Worm (Caenorhabditis elegans) whole organism, L3 larva: Measurements from ENCODE around the gene clec-158.

ENCODE experiments used
- R02D3.7 ChIP-seq: fragments of 150-350 bp; optimal IDR thresholded peaks from 2 replicates; lab custom pipeline; 2014; ENCODE audit warnings: missing biosample characterization, missing genetic modification characterization
- ZK546.5 ChIP-seq: sonication (generic microtip); optimal IDR thresholded peaks from 2 replicates; lab custom pipeline; 2017; ENCODE audit warnings: missing biosample characterization, missing genetic modification characterization
- aly-2 ChIP-seq: fragments of 150-350 bp; optimal IDR thresholded peaks from 2 replicates; lab custom pipeline; 2014; ENCODE audit warnings: missing biosample characterization, missing genetic modification characterization
- ama-1 ChIP-seq: fragments of 150-350 bp; optimal IDR thresholded peaks from 2 replicates; lab custom pipeline; 2018
- ceh-16 ChIP-seq: sonication (generic microtip); optimal IDR thresholded peaks from 2 replicates; lab custom pipeline; 2017; ENCODE audit warnings: missing biosample characterization, missing genetic modification characterization
- ceh-82 ChIP-seq: fragments of 150-350 bp; optimal IDR thresholded peaks from 2 replicates; lab custom pipeline; 2014; ENCODE audit warnings: missing biosample characterization, missing genetic modification characterization
- ceh-9 ChIP-seq: sonication (generic microtip); optimal IDR thresholded peaks from 2 replicates; lab custom pipeline; 2018; ENCODE audit warnings: missing biosample characterization, missing genetic modification characterization
- daf-12 ChIP-seq: fragments of 150-350 bp; optimal IDR thresholded peaks from 2 replicates; lab custom pipeline; 2014; ENCODE audit warnings: missing biosample characterization, missing genetic modification reagents, missing genetic modification characterization
- egl-27 ChIP-seq: sonication (generic microtip); optimal IDR thresholded peaks from 4 replicates; lab custom pipeline; 2017; ENCODE audit warnings: missing biosample characterization, missing genetic modification reagents, missing genetic modification characterization
- egl-5 ChIP-seq: fragments of 150-350 bp; optimal IDR thresholded peaks from 2 replicates; lab custom pipeline; 2017; ENCODE audit warnings: missing biosample characterization, missing genetic modification reagents, missing genetic modification characterization, inconsistent platforms
- elt-1 ChIP-seq: fragments of 150-350 bp; optimal IDR thresholded peaks from 2 replicates; lab custom pipeline; 2014; ENCODE audit warnings: missing biosample characterization, missing genetic modification characterization
- elt-2 ChIP-seq: sonication (generic microtip); optimal IDR thresholded peaks from 2 replicates; lab custom pipeline; 2016; ENCODE audit warnings: missing genetic modification reagents, mild to moderate bottlenecking, missing genetic modification characterization, missing compliant biosample characterization
- eor-1 ChIP-seq, 2 experiments: fragments of 150-350 bp; optimal IDR thresholded peaks; 2 replicates each; lab custom pipeline; 2014 to 2018; ENCODE audit warnings: missing biosample characterization in 2 of 2, missing genetic modification characterization in 2 of 2
- fkh-2 ChIP-seq: fragments of 150-350 bp; optimal IDR thresholded peaks from 2 replicates; lab custom pipeline; 2014; ENCODE audit warnings: missing biosample characterization, missing genetic modification reagents, missing genetic modification characterization
- fos-1 ChIP-seq: fragments of 150-350 bp; optimal IDR thresholded peaks from 2 replicates; lab custom pipeline; 2014; ENCODE audit warnings: missing biosample characterization, missing genetic modification characterization
- hmg-11 ChIP-seq: sonication (generic microtip); optimal IDR thresholded peaks from 2 replicates; lab custom pipeline; 2016; ENCODE audit warnings: missing genetic modification characterization, missing compliant biosample characterization
- jun-1 ChIP-seq: fragments of 150-350 bp; optimal IDR thresholded peaks from 2 replicates; lab custom pipeline; 2014; ENCODE audit warnings: missing biosample characterization, missing genetic modification reagents, missing genetic modification characterization
- lin-15B ChIP-seq: fragments of 150-350 bp; optimal IDR thresholded peaks from 2 replicates; lab custom pipeline; 2014; ENCODE audit warnings: missing biosample characterization, missing genetic modification characterization
- lin-39 ChIP-seq: fragments of 150-350 bp; optimal IDR thresholded peaks from 2 replicates; lab custom pipeline; 2018; ENCODE audit warnings: missing biosample characterization, missing genetic modification reagents, missing genetic modification characterization
- lsy-12 ChIP-seq: sonication (generic microtip); optimal IDR thresholded peaks from 2 replicates; lab custom pipeline; 2016; ENCODE audit warnings: mild to moderate bottlenecking, missing genetic modification characterization, missing compliant biosample characterization
- mdl-1 ChIP-seq: fragments of 150-350 bp; optimal IDR thresholded peaks from 2 replicates; lab custom pipeline; 2014; ENCODE audit warnings: missing biosample characterization, missing genetic modification characterization
- mml-1 ChIP-seq: fragments of 150-350 bp; sonication (generic microtip); optimal IDR thresholded peaks from 3 replicates; lab custom pipeline; 2014; ENCODE audit warnings: missing biosample characterization, missing genetic modification characterization
- nfya-1 ChIP-seq: sonication (generic microtip); optimal IDR thresholded peaks from 2 replicates; lab custom pipeline; 2017; ENCODE audit warnings: missing genetic modification characterization, mild to moderate bottlenecking, missing compliant biosample characterization, antibody characterized with exemption, moderate library complexity; ENCODE audit not compliant: insufficient read depth
- nhr-11 ChIP-seq: fragments of 150-350 bp; optimal IDR thresholded peaks from 2 replicates; lab custom pipeline; 2014; ENCODE audit warnings: missing biosample characterization, missing genetic modification characterization
- nhr-12 ChIP-seq: fragments of 150-350 bp; optimal IDR thresholded peaks from 2 replicates; lab custom pipeline; 2014; ENCODE audit warnings: missing biosample characterization, missing genetic modification characterization
- nhr-23 ChIP-seq: fragments of 150-350 bp; optimal IDR thresholded peaks from 2 replicates; lab custom pipeline; 2014; ENCODE audit warnings: missing biosample characterization, missing genetic modification reagents, missing genetic modification characterization
- nhr-237 ChIP-seq: fragments of 150-350 bp; optimal IDR thresholded peaks from 2 replicates; lab custom pipeline; 2014; ENCODE audit warnings: missing biosample characterization, missing genetic modification characterization
- nhr-25 ChIP-seq: sonication (generic microtip); optimal IDR thresholded peaks from 2 replicates; lab custom pipeline; 2017; ENCODE audit warnings: missing biosample characterization, missing genetic modification characterization
- nhr-28 ChIP-seq: fragments of 150-350 bp; optimal IDR thresholded peaks from 2 replicates; lab custom pipeline; 2014; ENCODE audit warnings: missing biosample characterization, missing genetic modification characterization
- nhr-43 ChIP-seq: sonication (generic microtip); optimal IDR thresholded peaks from 2 replicates; lab custom pipeline; 2016; ENCODE audit warnings: mild to moderate bottlenecking, missing genetic modification characterization, missing compliant biosample characterization; ENCODE audit not compliant: poor library complexity, severe bottlenecking
- nhr-76 ChIP-seq: fragments of 150-350 bp; sonication (generic microtip); optimal IDR thresholded peaks from 5 replicates; lab custom pipeline; 2014; ENCODE audit warnings: missing biosample characterization, missing genetic modification characterization
- nhr-77 ChIP-seq: fragments of 150-350 bp; optimal IDR thresholded peaks from 2 replicates; lab custom pipeline; 2014; ENCODE audit warnings: missing biosample characterization, missing genetic modification characterization
- pha-4 ChIP-seq: fragments of 150-350 bp; optimal IDR thresholded peaks from 2 replicates; lab custom pipeline; 2014; ENCODE audit warnings: missing biosample characterization, missing genetic modification reagents, missing genetic modification characterization
- pqm-1 ChIP-seq: fragments of 150-350 bp; optimal IDR thresholded peaks from 2 replicates; lab custom pipeline; 2017; ENCODE audit warnings: missing biosample characterization, missing genetic modification characterization, inconsistent platforms
- sea-2 ChIP-seq: fragments of 150-350 bp; sonication (generic microtip); optimal IDR thresholded peaks from 4 replicates; lab custom pipeline; 2014; ENCODE audit warnings: missing biosample characterization, missing genetic modification reagents, missing genetic modification characterization
- snpc-4 ChIP-seq: fragments of 150-350 bp; optimal IDR thresholded peaks from 2 replicates; lab custom pipeline; 2014; ENCODE audit warnings: missing biosample characterization, missing genetic modification characterization
- tbx-2 ChIP-seq: sonication (generic microtip); optimal IDR thresholded peaks from 2 replicates; lab custom pipeline; 2016; ENCODE audit warnings: mild to moderate bottlenecking, missing genetic modification characterization, missing compliant biosample characterization
- unc-39 ChIP-seq: sonication (generic microtip); optimal IDR thresholded peaks from 4 replicates; lab custom pipeline; 2017; ENCODE audit warnings: missing biosample characterization, missing genetic modification characterization
- unc-62 ChIP-seq: fragments of 150-350 bp; sonication (generic microtip); optimal IDR thresholded peaks from 4 replicates; lab custom pipeline; 2014; ENCODE audit warnings: missing biosample characterization, missing genetic modification reagents, missing genetic modification characterization
- zag-1 ChIP-seq: fragments of 150-350 bp; optimal IDR thresholded peaks from 2 replicates; lab custom pipeline; 2014; ENCODE audit warnings: missing biosample characterization, missing genetic modification characterization
- ztf-11 ChIP-seq: fragments of 150-350 bp; optimal IDR thresholded peaks from 2 replicates; lab custom pipeline; 2014; ENCODE audit warnings: missing biosample characterization, missing genetic modification characterization

clec-158 gene

DNA sequence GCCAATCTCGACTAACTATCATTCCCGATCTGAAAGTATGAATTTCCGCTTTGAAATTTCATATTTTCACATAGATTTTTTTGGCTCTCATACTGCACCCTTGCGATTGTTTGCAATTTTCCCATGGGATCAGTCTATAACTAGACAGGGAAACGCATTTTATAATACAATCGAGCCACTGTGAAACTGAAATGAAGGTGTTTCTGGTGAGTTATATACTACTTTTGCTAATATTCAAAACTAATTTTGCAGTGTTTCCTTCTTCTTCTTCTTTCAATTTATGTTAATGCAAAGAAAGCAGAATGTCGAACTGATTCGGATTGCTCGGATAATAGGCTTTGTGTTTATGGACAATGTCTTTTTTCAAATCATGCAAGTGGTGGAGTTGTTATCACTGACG lies 26.5 kb upstream of the clec-158 start:
- TF ChIP-seq ceh-9: no peak
- no peak for TF ChIP-seq lsy-12 (tag; lab: Kevin White, UChicago)
- TF ChIP-seq tbx-2 (tag; lab: Kevin White, UChicago): no peak
- no peak for TF ChIP-seq ZK546.5 (tag; lab: Kevin White, UChicago)
- no peak for TF ChIP-seq nhr-237 (tag; lab: Kevin White, UChicago)

- TF ChIP-seq zag-1 (tag; lab: Kevin White, UChicago) (no peak), ceh-82 (tag; lab: Kevin White, UChicago) (no peak), jun-1 (tag; lab: Kevin White, UChicago) (no peak), ceh-16 (tag; lab: Kevin White, UChicago) (no peak), ZK546.5 (tag; lab: Kevin White, UChicago) (no peak)
- TF ChIP-seq, all 47 proteins: peak for 0
Measured at ce11 chrIII:6884203-6884602, 24.8 kb upstream of the clec-158 start, which contains the start of gene med-2. med-2 (plus strand) TSS chrIII:6884503.

DNA sequence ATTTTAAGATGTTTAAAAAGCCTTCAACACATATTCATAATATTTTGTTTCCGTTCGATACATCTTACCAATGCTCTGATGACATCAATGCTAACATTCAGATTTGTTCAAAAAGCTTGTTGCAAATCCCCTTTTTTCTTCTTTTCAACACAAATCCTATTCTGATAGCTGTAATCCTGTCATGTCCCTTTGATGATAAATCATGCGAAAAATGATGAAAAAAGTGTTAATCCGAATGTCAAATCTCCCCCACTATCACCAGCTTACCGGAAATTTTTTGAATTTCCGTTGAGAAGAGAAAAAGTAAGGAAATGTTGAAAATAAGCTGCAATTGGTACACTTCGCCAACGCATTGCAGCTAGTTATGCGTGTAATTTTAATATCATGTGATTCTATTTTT lies 22.4 kb upstream of the clec-158 start:
- no peak for TF ChIP-seq aly-2 (tag; lab: Kevin White, UChicago)
- TF ChIP-seq zag-1 (tag; lab: Kevin White, UChicago): no peak
- no peak for TF ChIP-seq nhr-23 (tag; lab: Kevin White, UChicago)
- no peak for TF ChIP-seq R02D3.7 (tag; lab: Kevin White, UChicago)
- TF ChIP-seq pqm-1 (tag; lab: Kevin White, UChicago): no peak
- TF ChIP-seq tbx-2 (tag; lab: Kevin White, UChicago): no peak
- TF ChIP-seq fkh-2 (tag; lab: Kevin White, UChicago): no peak
- TF ChIP-seq egl-5: no peak
- TF ChIP-seq nhr-28 (tag; lab: Kevin White, UChicago): no peak
- TF ChIP-seq nhr-76 (tag; lab: Kevin White, UChicago): no peak
- no peak for TF ChIP-seq unc-62
- no peak for TF ChIP-seq lin-39 (tag; lab: Kevin White, UChicago)
- TF ChIP-seq ztf-11: no peak
- TF ChIP-seq lin-15B (tag; lab: Kevin White, UChicago): no peak
- TF ChIP-seq hmg-11: no peak
- no peak for TF ChIP-seq nhr-77 (tag; lab: Kevin White, UChicago)
- TF ChIP-seq ZK546.5 (tag; lab: Kevin White, UChicago): no peak
- TF ChIP-seq ceh-16 (tag; lab: Kevin White, UChicago): no peak
- TF ChIP-seq fos-1: no peak

DNA sequence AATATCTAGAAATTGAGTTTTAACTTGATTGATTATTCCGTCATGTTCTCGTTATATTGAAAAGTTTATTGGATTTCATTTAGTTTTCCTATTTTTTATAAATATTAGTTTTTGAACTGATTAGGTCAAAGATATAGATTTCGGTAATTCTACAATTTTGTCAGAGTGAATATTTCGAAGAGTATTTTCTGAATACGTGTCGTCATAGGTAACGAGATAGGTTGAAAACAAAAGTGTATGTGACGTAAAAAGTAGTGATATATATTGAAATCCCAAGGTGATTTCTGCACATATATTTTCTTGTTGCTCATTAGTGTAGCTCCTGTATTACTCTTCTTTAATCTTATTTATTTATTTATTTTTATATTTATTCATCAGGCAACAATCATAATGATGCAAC lies 21.4 kb upstream of the clec-158 start, which contains the start of gene K04C2.7:
Gene K04C2.7 (plus strand): TSS at position 301 of the 400 bp plus-strand sequence.
- TF ChIP-seq elt-2 (tag; lab: Kevin White, UChicago) (no peak), ceh-82 (tag; lab: Kevin White, UChicago) (no peak), fkh-2 (tag; lab: Kevin White, UChicago) (no peak), R02D3.7 (tag; lab: Kevin White, UChicago) (no peak), nhr-23 (tag; lab: Kevin White, UChicago) (no peak), aly-2 (tag; lab: Kevin White, UChicago) (no peak), nfya-1 (tag; lab: Kevin White, UChicago) (no peak), daf-12 (tag; lab: Kevin White, UChicago) (no peak), sea-2 (GFP tag; lab: Kevin White, UChicago) (no peak), nhr-76 (tag; lab: Kevin White, UChicago) (no peak), egl-5 (no peak), nhr-11 (no peak), unc-62 (no peak)

- TF ChIP-seq nhr-28 (tag; lab: Kevin White, UChicago): no peak
- no peak for TF ChIP-seq aly-2 (tag; lab: Kevin White, UChicago)
- TF ChIP-seq lin-39 (tag; lab: Kevin White, UChicago): no peak
- TF ChIP-seq ama-1 (lab: Kevin White, UChicago): no peak
- no peak for TF ChIP-seq elt-2 (tag; lab: Kevin White, UChicago)
- TF ChIP-seq unc-39 (tag; lab: Kevin White, UChicago): no peak
- TF ChIP-seq mdl-1 (tag; lab: Kevin White, UChicago): no peak
- no peak for TF ChIP-seq nhr-25 (tag; lab: Kevin White, UChicago)
- no peak for TF ChIP-seq snpc-4
- no peak for TF ChIP-seq lin-15B (tag; lab: Kevin White, UChicago)
- no peak for TF ChIP-seq lsy-12 (tag; lab: Kevin White, UChicago)
- TF ChIP-seq eor-1 (tag; optimal IDR thresholded peaks at IDR 0.05; lab: Kevin White, UChicago): no peak
- TF ChIP-seq unc-62: no peak
- no peak for TF ChIP-seq hmg-11
- TF ChIP-seq fkh-2 (tag; lab: Kevin White, UChicago): no peak
- no peak for TF ChIP-seq ceh-16 (tag; lab: Kevin White, UChicago)
- TF ChIP-seq ZK546.5 (tag; lab: Kevin White, UChicago): no peak
- TF ChIP-seq tbx-2 (tag; lab: Kevin White, UChicago): peak; percentile 21
- TF ChIP-seq mml-1 (tag; lab: Kevin White, UChicago): no peak
- peak; percentile 21 for TF ChIP-seq nhr-43 (tag; lab: Kevin White, UChicago)
- no peak for TF ChIP-seq fos-1
- TF ChIP-seq nhr-11: peak; percentile 2
- TF ChIP-seq nhr-12: no peak
- TF ChIP-seq pha-4 (tag; lab: Kevin White, UChicago): no peak
- TF ChIP-seq nhr-237 (tag; lab: Kevin White, UChicago): no peak
- TF ChIP-seq nfya-1 (tag; lab: Kevin White, UChicago): peak; percentile 19
- TF ChIP-seq egl-27 (tag; lab: Kevin White, UChicago): no peak
- TF ChIP-seq elt-1: no peak
Measured at ce11 chrIII:6873724-6874123, 14.3 kb upstream of the clec-158 start.
